Worm (Caenorhabditis elegans): ENCODE measurements around the gene sru-27.

- TF ChIP-seq flt-1 (GFP tag; IDR thresholded peaks at IDR 0.05): no peak
- TF ChIP-seq ztf-29 (GFP tag; IDR thresholded peaks at IDR 0.05): no peak
Measured at ce11 chrV:1468905-1469304, 30.3 kb upstream of the sru-27 start.
